Worm (Caenorhabditis elegans) whole organism, L3 larva: Measurements from ENCODE around the gene arrd-4.

Experiments
- aly-2 ChIP-seq: fragments of 150-350 bp; optimal IDR thresholded peaks from 2 replicates; lab custom pipeline; 2014; ENCODE audit warnings: missing biosample characterization, missing genetic modification characterization
- ama-1 ChIP-seq: fragments of 150-350 bp; optimal IDR thresholded peaks from 2 replicates; lab custom pipeline; 2018

- TF ChIP-seq ama-1 (lab: Kevin White, UChicago) (no peak), aly-2 (tag; lab: Kevin White, UChicago) (no peak)
Measured at ce11 chrII:9874508-9875229, 36.6 kb upstream of the arrd-4 start, which contains the start of the genes chil-2 and ctsa-3.2.
